ENCODE assay signal across 3 fruit fly cellular contexts in the genomic region with DNA sequence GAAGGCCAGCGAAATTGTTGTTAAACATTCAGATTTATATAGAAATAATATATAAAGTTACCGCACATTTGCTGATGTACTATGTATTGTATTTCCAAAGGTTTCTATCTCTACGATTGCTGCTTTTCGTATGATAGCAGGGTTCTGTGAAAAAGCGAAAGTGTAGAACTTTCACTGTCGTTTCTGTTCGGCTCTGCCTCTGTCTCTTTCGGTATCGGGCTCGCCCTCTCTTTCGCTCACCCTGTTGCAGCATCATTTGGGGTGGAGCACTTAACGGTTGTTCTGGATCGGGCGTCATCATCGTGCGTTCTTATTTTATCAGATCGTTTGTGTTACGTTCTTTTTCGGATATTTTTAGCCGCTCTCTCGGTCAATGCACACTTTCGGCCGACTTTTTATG.
TF ChIP-seq lines count a peak whose summit lies in the region.

No protein-coding gene starts in this region.

- TF ChIP-seq CTCF in whole organism, embryonic (GFP tag; optimal IDR thresholded peaks at IDR 0.05; lab: Kevin White, UChicago), result no peak

TF ChIP-seq in whole organism, embryonic, 481 proteins besides CTCF, POLR2A, EP300 and RAD21 (continues in another document):
- TF ChIP-seq CoRest (tag; optimal IDR thresholded peaks at IDR 0.05; lab: Kevin White, UChicago) (no peak), NFAT (GFP tag; IDR thresholded peaks at IDR 0.05; lab: Robert Waterston, UW) (no peak), Side (GFP tag; optimal IDR thresholded peaks at IDR 0.05; lab: Kevin White, UChicago) (no peak), CG6254 (GFP tag; optimal IDR thresholded peaks at IDR 0.05; lab: Kevin White, UChicago) (peak; percentile 67), CG12744 (GFP tag; optimal IDR thresholded peaks at IDR 0.05; lab: Kevin White, UChicago) (no peak), GATAe (GFP tag; conservative IDR thresholded peaks at IDR 0.05; lab: Robert Waterston, UW) (no peak), fd64A (GFP tag; optimal IDR thresholded peaks at IDR 0.05; lab: Kevin White, UChicago) (peak; percentile 39), CG10321 (GFP tag; IDR thresholded peaks at IDR 0.05; lab: Robert Waterston, UW) (no peak), nerfin-1 (tag; optimal IDR thresholded peaks at IDR 0.05; lab: Kevin White, UChicago) (no peak), Poxn (GFP tag; IDR thresholded peaks at IDR 0.05; lab: Robert Waterston, UW) (no peak), CG30020 (tag; optimal IDR thresholded peaks at IDR 0.05; lab: Kevin White, UChicago) (no peak), ham (GFP tag; IDR thresholded peaks at IDR 0.05; lab: Robert Waterston, UW) (no peak), CG31365 (tag; optimal IDR thresholded peaks at IDR 0.05; lab: Kevin White, UChicago) (no peak), bigmax (GFP tag; optimal IDR thresholded peaks at IDR 0.05; lab: Kevin White, UChicago) (no peak), rib (GFP tag; IDR thresholded peaks at IDR 0.05; lab: Robert Waterston, UW) (no peak), H15 (GFP tag; IDR thresholded peaks at IDR 0.05; lab: Robert Waterston, UW) (no peak), CG2199 (GFP tag; IDR thresholded peaks at IDR 0.05; lab: Robert Waterston, UW) (0 out of 3 replicates have a peak, but pooled peaks have one; percentile 32), CG3726 (GFP tag; IDR thresholded peaks at IDR 0.05; lab: Robert Waterston, UW) (no peak), CG33557 (GFP tag; optimal IDR thresholded peaks at IDR 0.05; lab: Kevin White, UChicago) (peak; percentile 86), CG18262 (tag; optimal IDR thresholded peaks at IDR 0.05; lab: Kevin White, UChicago) (peak; percentile 42), CG6272 (GFP tag; IDR thresholded peaks at IDR 0.05; lab: Robert Waterston, UW) (no peak), pum (GFP tag; optimal IDR thresholded peaks at IDR 0.05; lab: Kevin White, UChicago) (no peak), CG7372 (GFP tag; IDR thresholded peaks at IDR 0.05; lab: Robert Waterston, UW) (no peak), Eip74EF (GFP tag; optimal IDR thresholded peaks at IDR 0.05; lab: Kevin White, UChicago) (peak in 1 of 2 experiments; percentile 9), Blimp-1 (GFP tag; optimal IDR thresholded peaks at IDR 0.05; lab: Kevin White, UChicago) (peak; percentile 100), sug (tag; optimal IDR thresholded peaks at IDR 0.05; lab: Kevin White, UChicago) (no peak), CG42726 (GFP tag; IDR thresholded peaks at IDR 0.05; lab: Robert Waterston, UW; ENCODE audit: partially characterized antibody) (no peak), Sry-δ (GFP tag; optimal IDR thresholded peaks at IDR 0.05; lab: Kevin White, UChicago) (no peak), sc (optimal IDR thresholded peaks at IDR 0.05; lab: Kevin White, UChicago) (no peak), sc (GFP tag; optimal IDR thresholded peaks at IDR 0.05; lab: Kevin White, UChicago) (peak; percentile 33)

TF ChIP-seq in whole organism, prepupa, 60 proteins besides CTCF, POLR2A, EP300 and RAD21:
- TF ChIP-seq Blimp-1 (GFP tag; optimal IDR thresholded peaks at IDR 0.05; lab: Kevin White, UChicago), result peak; percentile 95
- TF ChIP-seq CG7368 (GFP tag; optimal IDR thresholded peaks at IDR 0.05; lab: Kevin White, UChicago), result no peak

TF ChIP-seq in whole organism, pupa, 21 proteins besides CTCF, POLR2A, EP300 and RAD21:
- no peak for TF ChIP-seq CG8301 (tag; optimal IDR thresholded peaks at IDR 0.05; lab: Kevin White, UChicago)
- TF ChIP-seq CG9948 (tag; optimal IDR thresholded peaks at IDR 0.05; lab: Kevin White, UChicago), result no peak
- TF ChIP-seq D1 (tag; optimal IDR thresholded peaks at IDR 0.05; lab: Kevin White, UChicago), result no peak
- TF ChIP-seq Snoo (tag; optimal IDR thresholded peaks at IDR 0.05; lab: Kevin White, UChicago), result peak; percentile 32
